Fruit fly (Drosophila melanogaster) whole organism, adult: ENCODE measurements around the gene PolD1.

Source experiments
- CG14711 ChIP-seq: fragments of 200-800 bp; sonication (Bioruptor generic); optimal IDR thresholded peaks from 2 replicates; lab custom pipeline; 2018; ENCODE audit warnings: missing biosample characterization, mild to moderate bottlenecking, missing genetic modification characterization, moderate library complexity
- CG7045 ChIP-seq: fragments of 200-800 bp; sonication (Bioruptor generic); optimal IDR thresholded peaks from 2 replicates; lab custom pipeline; 2017; ENCODE audit warnings: missing biosample characterization, mild to moderate bottlenecking, missing genetic modification characterization
- CG7101 ChIP-seq: fragments of 200-800 bp; sonication (Bioruptor generic); optimal IDR thresholded peaks from 2 replicates; lab custom pipeline; 2018; ENCODE audit warnings: missing biosample characterization, mild to moderate bottlenecking, missing genetic modification characterization, moderate library complexity
- Clk ChIP-seq: fragments of 200-800 bp; sonication (Bioruptor generic); optimal IDR thresholded peaks from 2 replicates; lab custom pipeline; 2017; ENCODE audit warnings: missing biosample characterization, missing genetic modification characterization
- Crg-1 ChIP-seq: fragments of 200-800 bp; sonication (Bioruptor generic); optimal IDR thresholded peaks from 2 replicates; lab custom pipeline; 2016; ENCODE audit warnings: missing biosample characterization, missing genetic modification characterization
- ovo ChIP-seq: fragments of 200-800 bp; sonication (Bioruptor generic); optimal IDR thresholded peaks from 2 replicates; lab custom pipeline; 2016; ENCODE audit warnings: missing biosample characterization, missing genetic modification characterization

- TF ChIP-seq Crg-1 (GFP tag; lab: Kevin White, UChicago) (no peak), Clk (no peak), CG7101 (tag; lab: Kevin White, UChicago) (no peak), CG14711 (tag; lab: Kevin White, UChicago) (no peak), ovo (GFP tag; lab: Kevin White, UChicago) (no peak), CG7045 (no peak)
Observed at dm6 chr3L:16016911-16017310, 29.3 kb upstream of the PolD1 start.
